Worm (Caenorhabditis elegans): ENCODE measurements around the gene Y37H2A.10.

DNA sequence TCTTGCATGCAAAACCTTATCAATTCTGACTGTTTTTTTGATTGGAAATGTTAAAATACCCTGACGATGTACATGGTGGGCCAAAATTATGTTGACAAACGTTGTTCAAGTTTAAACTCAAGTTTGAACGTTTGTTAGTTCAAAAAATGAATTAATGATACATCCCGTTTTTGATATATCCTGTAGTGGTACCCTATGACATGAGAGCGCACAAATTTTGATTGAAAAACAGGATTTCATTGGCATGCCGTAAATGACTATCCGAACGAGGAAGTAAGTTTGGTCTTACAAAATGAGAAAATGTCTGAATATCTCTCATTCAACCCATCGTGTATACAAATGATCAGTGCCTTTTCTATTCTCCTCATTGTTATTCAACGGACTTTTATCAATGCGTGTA is 2.4 kb downstream of the Y37H2A.10 start, which contains the start of gene Y37H2A.11:
- TF ChIP-seq unc-86 (tag; optimal IDR thresholded peaks at IDR 0.05): no peak
- TF ChIP-seq dmd-4 (tag; optimal IDR thresholded peaks at IDR 0.05; ENCODE audit: borderline replicate concordance): no peak
- no peak for TF ChIP-seq ets-4 (tag; optimal IDR thresholded peaks at IDR 0.05)
- no peak for TF ChIP-seq nfya-1 (tag; optimal IDR thresholded peaks at IDR 0.05)
- no peak for TF ChIP-seq elt-4 (tag; optimal IDR thresholded peaks at IDR 0.05)

All from whole organism, late embryonic.